Worm (Caenorhabditis elegans) whole organism, late embryonic: ENCODE results near the gene tag-234.

ENCODE experiments used
- C38D4.7 ChIP-seq: fragments of 200-800 bp; sonication (Bioruptor generic); optimal IDR thresholded peaks from 2 replicates; lab custom pipeline; 2018; ENCODE audit warnings: mild to moderate bottlenecking, missing genetic modification characterization, moderate library complexity, missing compliant biosample characterization
- Y22D7AL.16 ChIP-seq: sonication (generic microtip); optimal IDR thresholded peaks from 2 replicates; lab custom pipeline; 2016; ENCODE audit warnings: missing genetic modification characterization, missing compliant biosample characterization
- ahr-1 ChIP-seq: sonication (generic microtip); optimal IDR thresholded peaks from 2 replicates; lab custom pipeline; 2016; ENCODE audit warnings: missing genetic modification characterization, missing compliant biosample characterization
- ama-1 ChIP-seq: fragments of 150-350 bp; optimal IDR thresholded peaks from 2 replicates; lab custom pipeline; 2014
- elt-2 ChIP-seq: sonication (generic microtip); optimal IDR thresholded peaks from 2 replicates; lab custom pipeline; 2016; ENCODE audit warnings: missing genetic modification reagents, missing genetic modification characterization, missing compliant biosample characterization
- eyg-1 ChIP-seq: sonication (generic microtip); optimal IDR thresholded peaks from 2 replicates; lab custom pipeline; 2016; ENCODE audit warnings: missing genotype, missing genetic modification characterization, missing compliant biosample characterization
- fax-1 ChIP-seq: sonication (generic microtip); optimal IDR thresholded peaks from 2 replicates; lab custom pipeline; 2016; ENCODE audit warnings: missing genotype, missing genetic modification characterization, missing compliant biosample characterization
- hlh-15 ChIP-seq: sonication (generic microtip); optimal IDR thresholded peaks from 2 replicates; lab custom pipeline; 2016; ENCODE audit warnings: missing genetic modification characterization, missing compliant biosample characterization
- lin-11 ChIP-seq: fragments of 200-800 bp; sonication (Bioruptor generic); optimal IDR thresholded peaks from 2 replicates; lab custom pipeline; 2018; ENCODE audit warnings: mild to moderate bottlenecking, missing genetic modification characterization, missing compliant biosample characterization
- nfya-1 ChIP-seq: sonication (generic microtip); optimal IDR thresholded peaks from 2 replicates; lab custom pipeline; 2017; ENCODE audit warnings: missing genetic modification characterization, mild to moderate bottlenecking, missing compliant biosample characterization, antibody characterized with exemption, moderate library complexity
- pqm-1 ChIP-seq: sonication (generic microtip); optimal IDR thresholded peaks from 2 replicates; lab custom pipeline; 2016; ENCODE audit warnings: missing genetic modification characterization, missing compliant biosample characterization

ce11 chrII:5816346-5816745, 47.6 kb upstream of the tag-234 start, which contains the start of gene ZK1248.20:
- TF ChIP-seq C38D4.7 (GFP tag; lab: Kevin White, UChicago), result no peak
- TF ChIP-seq lin-11 (tag; lab: Kevin White, UChicago), result no peak
- no peak for TF ChIP-seq eyg-1
- TF ChIP-seq ama-1, result no peak
- no peak for TF ChIP-seq elt-2 (tag; lab: Kevin White, UChicago)
- TF ChIP-seq nfya-1 (tag; lab: Kevin White, UChicago), result no peak
- no peak for TF ChIP-seq hlh-15 (tag; lab: Kevin White, UChicago)
- TF ChIP-seq fax-1, result no peak
- no peak for TF ChIP-seq pqm-1
- no peak for TF ChIP-seq Y22D7AL.16
- no peak for TF ChIP-seq ahr-1
